In the genomic region with DNA sequence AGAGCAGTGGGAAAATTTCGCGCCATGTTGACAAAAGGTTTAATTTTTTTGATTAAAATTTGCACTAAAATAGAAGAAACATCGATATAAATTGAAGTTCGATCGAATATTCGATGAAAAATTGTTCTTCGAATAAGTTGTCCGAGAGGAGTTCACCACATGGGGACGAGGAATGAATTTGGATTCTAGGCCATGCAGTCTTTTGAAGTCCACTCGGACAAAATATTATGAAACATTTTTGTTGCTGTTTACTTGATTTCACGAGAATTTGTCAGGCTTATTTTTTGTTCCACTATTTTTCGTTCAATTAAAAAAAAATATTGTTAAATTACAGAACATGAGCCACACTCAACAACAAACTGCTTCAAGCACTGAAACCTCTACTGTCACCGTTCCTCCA, we compare ENCODE assay signal across 1 worm cellular context.
A peak's percentile ranks its signal among the peaks of the same experiment; 100 is the strongest.
TF ChIP-seq lines count a peak whose summit lies in the region.

A gene (minus strand): TSS at position 174 of the 400 bp plus-strand sequence.
A gene (plus strand): TSS at position 338 of the 400 bp plus-strand sequence.

TF ChIP-seq in whole organism, L4 larva, 104 proteins besides CTCF, POLR2A, EP300 and RAD21 (continued from another document):
- 0 out of 2 replicates have a peak, but pooled peaks have one; percentile 44 for TF ChIP-seq nhr-42 (GFP tag; IDR thresholded peaks at IDR 0.05; lab: Robert Waterston, UW)
- TF ChIP-seq daf-8 (GFP tag; IDR thresholded peaks at IDR 0.05; lab: Robert Waterston, UW) = no peak
- peak; percentile 82 for TF ChIP-seq nhr-6 (tag; optimal IDR thresholded peaks at IDR 0.05; lab: Kevin White, UChicago)
- TF ChIP-seq fkh-10 (GFP tag; optimal IDR thresholded peaks at IDR 0.05; lab: Kevin White, UChicago) = peak; percentile 42
- no peak for TF ChIP-seq hlh-30 (tag; optimal IDR thresholded peaks at IDR 0.05; lab: Kevin White, UChicago; ENCODE audit: insufficient read depth)
- peak; percentile 69 for TF ChIP-seq spr-1 (tag; optimal IDR thresholded peaks at IDR 0.05; lab: Kevin White, UChicago)
- TF ChIP-seq saeg-2 (GFP tag; IDR thresholded peaks at IDR 0.05; lab: Robert Waterston, UW) = no peak
- TF ChIP-seq lin-1 (GFP tag; IDR thresholded peaks at IDR 0.05; lab: Robert Waterston, UW) = 0 out of 2 replicates have a peak, but pooled peaks have one; percentile 40
- peak; percentile 90 for TF ChIP-seq rbr-2 (tag; optimal IDR thresholded peaks at IDR 0.05; lab: Kevin White, UChicago)
- TF ChIP-seq snpc-4 (tag; optimal IDR thresholded peaks at IDR 0.05; lab: Kevin White, UChicago) = no peak
- TF ChIP-seq skn-1 (tag; optimal IDR thresholded peaks at IDR 0.05; lab: Kevin White, UChicago) = no peak
- no peak; the same call in 1 of the 2 replicates for TF ChIP-seq set-16 (GFP tag; IDR thresholded peaks at IDR 0.05; lab: Robert Waterston, UW)
- peak; percentile 88; the same call in 1 of the 2 replicates for TF ChIP-seq D1046.2 (GFP tag; IDR thresholded peaks at IDR 0.05; lab: Robert Waterston, UW)
- peak; percentile 77; the same call in 1 of the 2 replicates for TF ChIP-seq mdt-29 (GFP tag; IDR thresholded peaks at IDR 0.05; lab: Robert Waterston, UW)
- peak; percentile 73 for TF ChIP-seq nhr-28 (tag; optimal IDR thresholded peaks at IDR 0.05; lab: Kevin White, UChicago)
- peak; percentile 94 for TF ChIP-seq Y48G9A.11 (GFP tag; IDR thresholded peaks at IDR 0.05; lab: Robert Waterston, UW)
- peak; percentile 86 for TF ChIP-seq T26A8.4 (GFP tag; IDR thresholded peaks at IDR 0.05; lab: Robert Waterston, UW)
- TF ChIP-seq fos-1 (tag; optimal IDR thresholded peaks at IDR 0.05; lab: Kevin White, UChicago) = no peak
- TF ChIP-seq hlh-11 (tag; optimal IDR thresholded peaks at IDR 0.05; lab: Kevin White, UChicago) = peak; percentile 82
- TF ChIP-seq egl-27 (tag; optimal IDR thresholded peaks at IDR 0.05; lab: Kevin White, UChicago) = no peak
- TF ChIP-seq daf-16 (GFP tag; optimal IDR thresholded peaks at IDR 0.05; lab: Kevin White, UChicago) = peak; percentile 68 to 88
- TF ChIP-seq daf-16 (tag; optimal IDR thresholded peaks at IDR 0.05; lab: Kevin White, UChicago) = peak; percentile 90
- peak; percentile 82 for TF ChIP-seq F10B5.3 (tag; optimal IDR thresholded peaks at IDR 0.05; lab: Kevin White, UChicago)
- no peak for TF ChIP-seq nhr-237 (tag; optimal IDR thresholded peaks at IDR 0.05; lab: Kevin White, UChicago)
- no peak for TF ChIP-seq attf-4 (tag; optimal IDR thresholded peaks at IDR 0.05; lab: Kevin White, UChicago)
- peak; percentile 85 for TF ChIP-seq lin-38 (GFP tag; IDR thresholded peaks at IDR 0.05; lab: Robert Waterston, UW)
- TF ChIP-seq nhr-11 (tag; optimal IDR thresholded peaks at IDR 0.05; lab: Kevin White, UChicago) = peak; percentile 75
- TF ChIP-seq mxl-2 (GFP tag; conservative IDR thresholded peaks at IDR 0.05; lab: Robert Waterston, UW) = peak; percentile 82
- TF ChIP-seq tag-97 (GFP tag; IDR thresholded peaks at IDR 0.05; lab: Robert Waterston, UW) = peak; percentile 99
- no peak for TF ChIP-seq zip-11 (GFP tag; IDR thresholded peaks at IDR 0.05; lab: Robert Waterston, UW)
- no peak for TF ChIP-seq lim-7 (GFP tag; IDR thresholded peaks at IDR 0.05; lab: Robert Waterston, UW)
- peak; percentile 96 for TF ChIP-seq madf-9 (GFP tag; conservative IDR thresholded peaks at IDR 0.05; lab: Robert Waterston, UW)
- no peak for TF ChIP-seq pqm-1 (tag; optimal IDR thresholded peaks at IDR 0.05; lab: Kevin White, UChicago)
- no peak for TF ChIP-seq ztf-7 (tag; optimal IDR thresholded peaks at IDR 0.05; lab: Kevin White, UChicago)
- TF ChIP-seq ztf-11 (tag; optimal IDR thresholded peaks at IDR 0.05; lab: Kevin White, UChicago) = no peak
- no peak for TF ChIP-seq mep-1 (tag; optimal IDR thresholded peaks at IDR 0.05; lab: Kevin White, UChicago)
